Worm (Caenorhabditis elegans) whole organism, midembryonic: Measurements from ENCODE around the gene F49F1.14.

Source experiments
- T22C8.4 ChIP-seq: fragments of 200-800 bp; sonication (Bioruptor generic); IDR thresholded peaks from 2 replicates; pipeline ENCODE4 v1.3.6; 2022; ENCODE audit warnings: missing genetic modification characterization, missing compliant biosample characterization
- cog-1 ChIP-seq: sonication (generic microtip); optimal IDR thresholded peaks from 2 replicates; lab custom pipeline; 2016; ENCODE audit warnings: missing genetic modification characterization, missing compliant biosample characterization
- flt-1 ChIP-seq: fragments of 200-800 bp; sonication (Bioruptor generic); IDR thresholded peaks from 2 replicates; pipeline ENCODE4 v1.3.6; 2022; ENCODE audit warnings: missing genetic modification characterization, missing compliant biosample characterization
- klf-2 ChIP-seq: fragments of 200-800 bp; sonication (Bioruptor generic); conservative IDR thresholded peaks from 2 replicates; pipeline ENCODE4 v1.3.6; 2022; ENCODE audit warnings: missing genetic modification reagents, missing genetic modification characterization, missing compliant biosample characterization
- med-1 ChIP-seq: sonication (generic microtip); optimal IDR thresholded peaks from 2 replicates; lab custom pipeline; 2017; ENCODE audit warnings: missing genetic modification characterization, mild to moderate bottlenecking, missing compliant biosample characterization, antibody characterized with exemption, missing genetic modification reagents; ENCODE audit not compliant: insufficient read depth
- ref-1 ChIP-seq: fragments of 200-800 bp; sonication (Bioruptor generic); conservative IDR thresholded peaks from 2 replicates; pipeline ENCODE4 v1.3.6; 2022; ENCODE audit warnings: missing genetic modification reagents, missing genetic modification characterization, missing compliant biosample characterization
- tab-1 ChIP-seq: fragments of 200-800 bp; sonication (Bioruptor generic); IDR thresholded peaks from 2 replicates; pipeline ENCODE4 v1.3.6; 2022; ENCODE audit warnings: missing genetic modification characterization, missing compliant biosample characterization
- ztf-23 ChIP-seq: fragments of 200-800 bp; sonication (Bioruptor generic); IDR thresholded peaks from 2 replicates; pipeline ENCODE4 v1.3.6; 2022; ENCODE audit warnings: missing genetic modification reagents, missing genetic modification characterization, missing compliant biosample characterization

DNA sequence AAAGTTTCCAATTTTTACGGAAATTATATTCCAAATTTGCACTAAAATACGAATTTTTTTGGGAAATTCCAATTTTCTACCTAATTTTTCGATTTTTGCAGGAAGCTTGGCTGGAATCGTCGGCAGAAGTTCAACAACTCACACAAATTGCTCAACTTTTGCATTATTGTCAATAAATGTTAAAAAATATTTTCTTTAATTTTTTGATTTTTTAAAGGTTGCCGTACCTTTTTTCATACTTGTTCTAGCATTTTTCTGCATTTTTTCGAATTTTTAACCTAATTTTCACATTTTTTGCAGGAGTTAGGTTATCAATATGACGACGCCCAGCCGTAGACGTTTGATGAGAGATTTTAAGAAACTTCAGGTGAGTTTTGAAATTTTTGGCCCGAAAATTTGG, 9.6 kb downstream of the F49F1.14 start, which contains the start of gene ubc-1:
- TF ChIP-seq T22C8.4 (GFP tag; lab: Robert Waterston, UW) = no peak
- TF ChIP-seq flt-1 (GFP tag; lab: Robert Waterston, UW) = no peak
- TF ChIP-seq cog-1 = no peak
- TF ChIP-seq ref-1 = no peak
- no peak for TF ChIP-seq klf-2 (GFP tag; lab: Robert Waterston, UW)
- no peak for TF ChIP-seq ztf-23 (GFP tag; lab: Robert Waterston, UW)
- TF ChIP-seq med-1 (GFP tag; lab: Kevin White, UChicago) = no peak
- TF ChIP-seq tab-1 = no peak
